Worm (Caenorhabditis elegans) whole organism, L3 larva: ENCODE measurements around the gene F09B12.3.
A peak's percentile ranks its signal among the peaks of the same experiment; 100 is the strongest.

Experiments used
- R02D3.7 ChIP-seq: fragments of 150-350 bp; optimal IDR thresholded peaks from 2 replicates; lab custom pipeline; 2014; ENCODE audit warnings: missing biosample characterization, missing genetic modification characterization
- ZK546.5 ChIP-seq: sonication (generic microtip); optimal IDR thresholded peaks from 2 replicates; lab custom pipeline; 2017; ENCODE audit warnings: missing biosample characterization, missing genetic modification characterization
- aly-2 ChIP-seq: fragments of 150-350 bp; optimal IDR thresholded peaks from 2 replicates; lab custom pipeline; 2014; ENCODE audit warnings: missing biosample characterization, missing genetic modification characterization
- ama-1 ChIP-seq: fragments of 150-350 bp; optimal IDR thresholded peaks from 2 replicates; lab custom pipeline; 2018
- ceh-16 ChIP-seq: sonication (generic microtip); optimal IDR thresholded peaks from 2 replicates; lab custom pipeline; 2017; ENCODE audit warnings: missing biosample characterization, missing genetic modification characterization
- ceh-9 ChIP-seq: sonication (generic microtip); optimal IDR thresholded peaks from 2 replicates; lab custom pipeline; 2018; ENCODE audit warnings: missing biosample characterization, missing genetic modification characterization
- elt-1 ChIP-seq: fragments of 150-350 bp; optimal IDR thresholded peaks from 2 replicates; lab custom pipeline; 2014; ENCODE audit warnings: missing biosample characterization, missing genetic modification characterization
- elt-2 ChIP-seq: sonication (generic microtip); optimal IDR thresholded peaks from 2 replicates; lab custom pipeline; 2016; ENCODE audit warnings: missing genetic modification reagents, mild to moderate bottlenecking, missing genetic modification characterization, missing compliant biosample characterization
- fkh-10 ChIP-seq: sonication (generic microtip); optimal IDR thresholded peaks from 2 replicates; lab custom pipeline; 2017; ENCODE audit warnings: missing biosample characterization, missing genetic modification reagents, missing genetic modification characterization
- fkh-2 ChIP-seq: fragments of 150-350 bp; optimal IDR thresholded peaks from 2 replicates; lab custom pipeline; 2014; ENCODE audit warnings: missing biosample characterization, missing genetic modification reagents, missing genetic modification characterization
- fos-1 ChIP-seq: fragments of 150-350 bp; optimal IDR thresholded peaks from 2 replicates; lab custom pipeline; 2014; ENCODE audit warnings: missing biosample characterization, missing genetic modification characterization
- hmg-11 ChIP-seq: sonication (generic microtip); optimal IDR thresholded peaks from 2 replicates; lab custom pipeline; 2016; ENCODE audit warnings: missing genetic modification characterization, missing compliant biosample characterization
- lin-39 ChIP-seq: fragments of 150-350 bp; optimal IDR thresholded peaks from 2 replicates; lab custom pipeline; 2018; ENCODE audit warnings: missing biosample characterization, missing genetic modification reagents, missing genetic modification characterization
- lsy-12 ChIP-seq: sonication (generic microtip); optimal IDR thresholded peaks from 2 replicates; lab custom pipeline; 2016; ENCODE audit warnings: mild to moderate bottlenecking, missing genetic modification characterization, missing compliant biosample characterization
- nhr-23 ChIP-seq: fragments of 150-350 bp; optimal IDR thresholded peaks from 2 replicates; lab custom pipeline; 2014; ENCODE audit warnings: missing biosample characterization, missing genetic modification reagents, missing genetic modification characterization
- nhr-237 ChIP-seq: fragments of 150-350 bp; optimal IDR thresholded peaks from 2 replicates; lab custom pipeline; 2014; ENCODE audit warnings: missing biosample characterization, missing genetic modification characterization
- nhr-43 ChIP-seq: sonication (generic microtip); optimal IDR thresholded peaks from 2 replicates; lab custom pipeline; 2016; ENCODE audit warnings: mild to moderate bottlenecking, missing genetic modification characterization, missing compliant biosample characterization; ENCODE audit not compliant: poor library complexity, severe bottlenecking
- nhr-67 ChIP-seq: fragments of 150-350 bp; optimal IDR thresholded peaks from 2 replicates; lab custom pipeline; 2014; ENCODE audit warnings: missing biosample characterization, missing genetic modification characterization
- nhr-76 ChIP-seq: fragments of 150-350 bp; sonication (generic microtip); optimal IDR thresholded peaks from 5 replicates; lab custom pipeline; 2014; ENCODE audit warnings: missing biosample characterization, missing genetic modification characterization
- nhr-77 ChIP-seq: fragments of 150-350 bp; optimal IDR thresholded peaks from 2 replicates; lab custom pipeline; 2014; ENCODE audit warnings: missing biosample characterization, missing genetic modification characterization
- pha-4 ChIP-seq: fragments of 150-350 bp; optimal IDR thresholded peaks from 2 replicates; lab custom pipeline; 2014; ENCODE audit warnings: missing biosample characterization, missing genetic modification reagents, missing genetic modification characterization
- pqm-1 ChIP-seq: fragments of 150-350 bp; optimal IDR thresholded peaks from 2 replicates; lab custom pipeline; 2017; ENCODE audit warnings: missing biosample characterization, missing genetic modification characterization, inconsistent platforms
- snpc-4 ChIP-seq: fragments of 150-350 bp; optimal IDR thresholded peaks from 2 replicates; lab custom pipeline; 2014; ENCODE audit warnings: missing biosample characterization, missing genetic modification characterization
- unc-39 ChIP-seq: sonication (generic microtip); optimal IDR thresholded peaks from 4 replicates; lab custom pipeline; 2017; ENCODE audit warnings: missing biosample characterization, missing genetic modification characterization
- unc-62 ChIP-seq: fragments of 150-350 bp; sonication (generic microtip); optimal IDR thresholded peaks from 4 replicates; lab custom pipeline; 2014; ENCODE audit warnings: missing biosample characterization, missing genetic modification reagents, missing genetic modification characterization
- zag-1 ChIP-seq: fragments of 150-350 bp; optimal IDR thresholded peaks from 2 replicates; lab custom pipeline; 2014; ENCODE audit warnings: missing biosample characterization, missing genetic modification characterization
- ztf-4 ChIP-seq: fragments of 150-350 bp; optimal IDR thresholded peaks from 2 replicates; lab custom pipeline; 2014; ENCODE audit warnings: missing biosample characterization, missing genetic modification characterization

The F09B12.3 gene

ce11 chrX:15128184-15128583, 30.4 kb upstream of the F09B12.3 start:
- TF ChIP-seq fkh-10 (GFP tag; lab: Kevin White, UChicago): peak; percentile 83
- no peak for TF ChIP-seq unc-62

ce11 chrX:15127338-15127737, 29.6 kb upstream of the F09B12.3 start:
- TF ChIP-seq elt-2: no peak
- TF ChIP-seq fos-1: no peak

ce11 chrX:15126736-15127135, 29.0 kb upstream of the F09B12.3 start:
- TF ChIP-seq elt-1 (tag; lab: Kevin White, UChicago): no peak
- TF ChIP-seq nhr-23 (tag; lab: Kevin White, UChicago): no peak
- TF ChIP-seq lsy-12 (tag; lab: Kevin White, UChicago): no peak
- no peak for TF ChIP-seq pha-4

- TF ChIP-seq hmg-11 (tag; lab: Kevin White, UChicago): no peak
- TF ChIP-seq aly-2: no peak
- TF ChIP-seq unc-62: no peak
These were observed 27.4 kb upstream of the F09B12.3 start for ce11 chrX:15125138-15125537.

- TF ChIP-seq nhr-77 (tag; lab: Kevin White, UChicago): no peak
- TF ChIP-seq ceh-16: no peak
- TF ChIP-seq hmg-11 (tag; lab: Kevin White, UChicago): no peak
- TF ChIP-seq snpc-4: no peak
- no peak for TF ChIP-seq ama-1 (lab: Kevin White, UChicago)
- no peak for TF ChIP-seq aly-2
- TF ChIP-seq lin-39: no peak
- no peak for TF ChIP-seq pqm-1 (tag; lab: Kevin White, UChicago)
- TF ChIP-seq elt-1 (tag; lab: Kevin White, UChicago): no peak
These were observed 22.8 kb upstream of the F09B12.3 start for ce11 chrX:15120545-15120944.

- TF ChIP-seq nhr-76 (tag; lab: Kevin White, UChicago): no peak
- no peak for TF ChIP-seq fkh-2 (tag; lab: Kevin White, UChicago)
These were observed 18.8 kb upstream of the F09B12.3 start, which contains the start of gene R07D5.2 for ce11 chrX:15116514-15116913. Gene R07D5.2 (minus strand): TSS chrX:15116614.

ce11 chrX:15115748-15116147, 18.0 kb upstream of the F09B12.3 start:
- TF ChIP-seq R02D3.7 (tag; lab: Kevin White, UChicago) (no peak), ceh-9 (tag; lab: Kevin White, UChicago) (no peak), lsy-12 (tag; lab: Kevin White, UChicago) (no peak), zag-1 (tag; lab: Kevin White, UChicago) (no peak), nhr-237 (tag; lab: Kevin White, UChicago) (no peak), ZK546.5 (tag; lab: Kevin White, UChicago) (no peak), unc-39 (tag; lab: Kevin White, UChicago) (no peak), elt-1 (tag; lab: Kevin White, UChicago) (no peak), nhr-43 (tag; lab: Kevin White, UChicago) (no peak), ama-1 (lab: Kevin White, UChicago) (no peak), pqm-1 (tag; lab: Kevin White, UChicago) (no peak), unc-62 (no peak), aly-2 (no peak), ztf-4 (tag; lab: Kevin White, UChicago) (no peak), hmg-11 (tag; lab: Kevin White, UChicago) (no peak), fkh-2 (tag; lab: Kevin White, UChicago) (no peak), nhr-76 (tag; lab: Kevin White, UChicago) (no peak), lin-39 (no peak)
- TF ChIP-seq, all 47 proteins: peak for 0

ce11 chrX:15112172-15112571, 14.4 kb upstream of the F09B12.3 start:
- TF ChIP-seq nhr-67 (tag; lab: Kevin White, UChicago): no peak
